Worm (Caenorhabditis elegans): ENCODE data around the gene Y102A11A.1.

- TF ChIP-seq nhr-28 (tag; optimal IDR thresholded peaks at IDR 0.05) (no peak), unc-39 (tag; optimal IDR thresholded peaks at IDR 0.05) (no peak), drap-1 (GFP tag; optimal IDR thresholded peaks at IDR 0.05) (no peak), mep-1 (tag; optimal IDR thresholded peaks at IDR 0.05) (no peak)
Measured at ce11 chrX:2075169-2075568, 23.5 kb downstream of the Y102A11A.1 start.

Measured in whole organism, mixed stage, embryonic.